Fruit fly (Drosophila melanogaster): Measurements from ENCODE around the gene Ugt302E1.
A peak's percentile ranks its signal among the peaks of the same experiment; 100 is the strongest.

Gene Ugt302E1

DNA sequence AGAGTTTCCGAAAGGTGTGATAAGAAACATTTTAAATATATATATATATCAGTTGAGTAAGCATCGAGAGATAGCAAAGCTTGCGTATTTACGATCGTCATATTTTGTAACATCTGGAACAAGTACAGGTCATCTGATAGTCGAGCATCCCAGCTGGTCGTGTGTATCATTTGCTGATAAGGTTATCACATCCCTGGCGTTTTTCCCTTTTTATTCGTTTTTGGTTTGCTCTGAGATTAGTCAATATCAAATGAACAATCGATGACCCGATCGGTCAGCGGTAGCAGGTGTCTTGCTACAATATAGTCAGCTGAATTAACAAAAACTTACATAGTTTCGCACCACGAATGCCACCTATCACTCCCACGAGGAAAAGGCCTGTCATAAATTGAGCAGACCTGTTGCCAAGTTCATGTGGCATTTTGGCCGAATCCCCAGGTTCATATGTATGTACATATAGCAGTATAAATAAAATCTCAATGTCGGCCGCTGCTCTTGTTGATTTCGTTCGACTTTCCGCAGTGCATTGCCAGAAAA lies 46.5 kb downstream of the Ugt302E1 start (continued):
- TF ChIP-seq CG9727 (GFP tag; optimal IDR thresholded peaks at IDR 0.05) = peak; percentile 60
- TF ChIP-seq CG8290 (GFP tag; optimal IDR thresholded peaks at IDR 0.05) = no peak
- TF ChIP-seq CG8290 (tag; optimal IDR thresholded peaks at IDR 0.05) = no peak
- TF ChIP-seq CG12071 (GFP tag; optimal IDR thresholded peaks at IDR 0.05) = no peak
- peak; percentile 81 for TF ChIP-seq lab (GFP tag; optimal IDR thresholded peaks at IDR 0.05)
- no peak for TF ChIP-seq toy (GFP tag; IDR thresholded peaks at IDR 0.05)
- TF ChIP-seq CG9215 (GFP tag; IDR thresholded peaks at IDR 0.05) = peak; percentile 41; the same call in 1 of the 2 replicates
- peak; percentile 76 for TF ChIP-seq slbo (GFP tag; IDR thresholded peaks at IDR 0.05)
- no peak for TF ChIP-seq inv (GFP tag; IDR thresholded peaks at IDR 0.05; ENCODE audit: partially characterized antibody)
- TF ChIP-seq pho (GFP tag; optimal IDR thresholded peaks at IDR 0.05) = no peak
- TF ChIP-seq jing (GFP tag; optimal IDR thresholded peaks at IDR 0.05) = no peak
- TF ChIP-seq CG16863 (GFP tag; optimal IDR thresholded peaks at IDR 0.05) = no peak
- TF ChIP-seq tgo (GFP tag; IDR thresholded peaks at IDR 0.05) = peak; percentile 61; the same call in 2 of the 3 replicates
- TF ChIP-seq CG6791 (GFP tag; IDR thresholded peaks at IDR 0.05; ENCODE audit: partially characterized antibody) = no peak
- TF ChIP-seq CG11093 (GFP tag; IDR thresholded peaks at IDR 0.05) = no peak
- TF ChIP-seq ken (GFP tag; IDR thresholded peaks at IDR 0.05) = no peak
- peak; percentile 71 for TF ChIP-seq Sox102F (GFP tag; optimal IDR thresholded peaks at IDR 0.05)
- TF ChIP-seq Dek (tag; optimal IDR thresholded peaks at IDR 0.05) = peak; percentile 75
- TF ChIP-seq CG42726 (GFP tag; IDR thresholded peaks at IDR 0.05; ENCODE audit: partially characterized antibody) = no peak
- TF ChIP-seq CG31224 (GFP tag; IDR thresholded peaks at IDR 0.05) = peak; percentile 54
- TF ChIP-seq PHDP (tag; optimal IDR thresholded peaks at IDR 0.05) = peak; percentile 66
- TF ChIP-seq ac (GFP tag; optimal IDR thresholded peaks at IDR 0.05) = no peak
- no peak for TF ChIP-seq mld (GFP tag; IDR thresholded peaks at IDR 0.05; ENCODE audit: partially characterized antibody)
- no peak for TF ChIP-seq CG12299 (tag; optimal IDR thresholded peaks at IDR 0.05)
- peak; percentile 42 for TF ChIP-seq CG12155 (GFP tag; optimal IDR thresholded peaks at IDR 0.05)
- no peak for TF ChIP-seq CG11560 (tag; IDR thresholded peaks at IDR 0.05)
- TF ChIP-seq oc (tag; optimal IDR thresholded peaks at IDR 0.05) = peak; percentile 19
- TF ChIP-seq CG15269 (tag; optimal IDR thresholded peaks at IDR 0.05) = peak; percentile 76
- TF ChIP-seq unpg (GFP tag; optimal IDR thresholded peaks at IDR 0.05) = peak; percentile 58
- no peak for TF ChIP-seq CG4360 (GFP tag; IDR thresholded peaks at IDR 0.05)
- no peak for TF ChIP-seq p53 (GFP tag; optimal IDR thresholded peaks at IDR 0.05)
- no peak for TF ChIP-seq CG6254 (GFP tag; optimal IDR thresholded peaks at IDR 0.05)
- no peak for TF ChIP-seq CG8089 (GFP tag; optimal IDR thresholded peaks at IDR 0.05)
- TF ChIP-seq ftz-f1 (GFP tag; optimal IDR thresholded peaks at IDR 0.05) = no peak
- no peak for TF ChIP-seq C15 (GFP tag; IDR thresholded peaks at IDR 0.05)
- peak; percentile 33; the same call in 1 of the 4 replicates for TF ChIP-seq Gug (GFP tag; IDR thresholded peaks at IDR 0.05)
- peak; percentile 62 for TF ChIP-seq HHEX (GFP tag; optimal IDR thresholded peaks at IDR 0.05)
- TF ChIP-seq ERR (GFP tag; optimal IDR thresholded peaks at IDR 0.05) = no peak
- no peak for TF ChIP-seq aop (GFP tag; IDR thresholded peaks at IDR 0.05)
- peak; percentile 78 for TF ChIP-seq CG2678 (tag; optimal IDR thresholded peaks at IDR 0.05)
- TF ChIP-seq bbx (GFP tag; IDR thresholded peaks at IDR 0.05; ENCODE audit: partially characterized antibody) = no peak
- TF ChIP-seq CG1529 (GFP tag; optimal IDR thresholded peaks at IDR 0.05) = no peak
- no peak for TF ChIP-seq bab2 (GFP tag; optimal IDR thresholded peaks at IDR 0.05)
- no peak for TF ChIP-seq fd102C (GFP tag; optimal IDR thresholded peaks at IDR 0.05)
- TF ChIP-seq CG18764 (GFP tag; optimal IDR thresholded peaks at IDR 0.05) = no peak
- TF ChIP-seq trem (tag; optimal IDR thresholded peaks at IDR 0.05) = no peak
- TF ChIP-seq CG10565 (GFP tag; optimal IDR thresholded peaks at IDR 0.05) = no peak
- peak; percentile 74 for TF ChIP-seq sug (tag; optimal IDR thresholded peaks at IDR 0.05)
- TF ChIP-seq gcm (GFP tag; optimal IDR thresholded peaks at IDR 0.05) = no peak
- no peak for TF ChIP-seq pan (optimal IDR thresholded peaks at IDR 0.05)
- peak in 1 of 2 experiments; percentile 69 for TF ChIP-seq pan (GFP tag; optimal IDR thresholded peaks at IDR 0.05 in 1 of 2, IDR thresholded peaks at IDR 0.05 in 1 of 2)
